Fruit fly (Drosophila melanogaster) whole organism, prepupa: ENCODE results near the gene CG11369.

ENCODE experiments used
- CG10631 ChIP-seq: fragments of 200-800 bp; sonication (Bioruptor generic); optimal IDR thresholded peaks from 2 replicates; lab custom pipeline; 2016; ENCODE audit warnings: missing biosample characterization, missing genetic modification characterization
- Gug ChIP-seq: fragments of 200-800 bp; sonication (Bioruptor generic); IDR thresholded peaks from 2 replicates; pipeline ENCODE4 v1.3.6; 2022; ENCODE audit warnings: missing biosample characterization, missing genetic modification characterization
- Lpt ChIP-seq: fragments of 200-800 bp; sonication (Bioruptor generic); optimal IDR thresholded peaks from 3 replicates; lab custom pipeline; 2016; ENCODE audit warnings: missing biosample characterization, missing genetic modification characterization

DNA sequence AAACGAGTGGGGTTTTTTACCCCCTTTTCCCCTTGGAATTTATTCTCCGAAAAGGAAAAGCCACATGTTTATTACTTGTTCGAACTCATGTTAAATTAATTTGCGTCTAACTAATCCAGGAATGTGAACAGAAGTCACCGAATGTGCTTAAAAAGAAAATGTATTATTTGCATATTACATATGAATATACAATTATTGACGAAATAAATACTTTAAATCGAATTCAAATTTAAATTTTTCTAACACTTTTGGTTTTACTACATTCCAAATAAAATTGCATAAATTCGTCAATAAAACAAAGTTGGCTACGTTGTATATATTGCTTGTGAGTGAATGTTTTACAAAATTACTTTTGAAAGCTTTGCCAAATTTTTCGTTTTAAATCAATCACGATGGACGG is 46.1 kb upstream of the CG11369 start, which contains the start of gene CG43138:
- no peak for TF ChIP-seq Gug
- no peak for TF ChIP-seq CG10631
- TF ChIP-seq Lpt (GFP tag; lab: Kevin White, UChicago) = no peak
